Fruit fly (Drosophila melanogaster) whole organism, embryonic: ENCODE data around the gene Sulf1.

Source experiments
- ATbp ChIP-seq: fragments of 200-800 bp; sonication (Bioruptor generic); optimal IDR thresholded peaks from 2 replicates; lab custom pipeline; 2017; ENCODE audit warnings: missing biosample characterization, mild to moderate bottlenecking, missing genetic modification characterization, missing genetic modification reagents
- Atf6 ChIP-seq: fragments of 200-800 bp; sonication (Bioruptor generic); IDR thresholded peaks from 2 replicates; pipeline ENCODE4 v1.3.6; 2022; ENCODE audit warnings: missing biosample characterization, missing genetic modification characterization
- CG1024 ChIP-seq: fragments of 200-800 bp; sonication (Bioruptor generic); IDR thresholded peaks from 2 replicates; pipeline ENCODE4 v1.3.6; 2022; ENCODE audit warnings: missing biosample characterization, missing genetic modification characterization
- CG10979 ChIP-seq: fragments of 200-800 bp; sonication (Bioruptor generic); optimal IDR thresholded peaks from 2 replicates; lab custom pipeline; 2018; ENCODE audit warnings: missing biosample characterization, mild to moderate bottlenecking, missing genetic modification characterization, moderate library complexity
- CG13624 ChIP-seq: fragments of 200-800 bp; sonication (Bioruptor generic); optimal IDR thresholded peaks from 2 replicates; lab custom pipeline; 2016; ENCODE audit warnings: missing biosample characterization, missing genetic modification characterization
- CG13775 ChIP-seq: fragments of 200-800 bp; sonication (Bioruptor generic); optimal IDR thresholded peaks from 3 replicates; lab custom pipeline; 2017; ENCODE audit warnings: missing biosample characterization, mild to moderate bottlenecking, missing genetic modification characterization
- CG14710 ChIP-seq: fragments of 200-800 bp; sonication (Bioruptor generic); optimal IDR thresholded peaks from 3 replicates; lab custom pipeline; 2019; ENCODE audit warnings: missing biosample characterization, mild to moderate bottlenecking, missing genetic modification characterization, moderate library complexity
- CG15479 ChIP-seq: fragments of 200-800 bp; sonication (Bioruptor generic); optimal IDR thresholded peaks from 3 replicates; lab custom pipeline; 2019; ENCODE audit warnings: missing biosample characterization, mild to moderate bottlenecking, missing genetic modification characterization, moderate library complexity
- CG17186 ChIP-seq: fragments of 200-800 bp; sonication (Bioruptor generic); optimal IDR thresholded peaks from 3 replicates; lab custom pipeline; 2017; ENCODE audit warnings: missing biosample characterization, missing genetic modification reagents, missing genetic modification characterization
- CG18619 ChIP-seq: fragments of 200-800 bp; sonication (Bioruptor generic); optimal IDR thresholded peaks from 3 replicates; lab custom pipeline; 2017; ENCODE audit warnings: missing biosample characterization, mild to moderate bottlenecking, missing genetic modification characterization
- CG2678 ChIP-seq: fragments of 200-800 bp; sonication (Bioruptor generic); optimal IDR thresholded peaks from 3 replicates; lab custom pipeline; 2019; ENCODE audit warnings: missing biosample characterization, mild to moderate bottlenecking, missing genetic modification characterization, moderate library complexity
- CG3065 ChIP-seq: fragments of 200-800 bp; sonication (Bioruptor generic); optimal IDR thresholded peaks from 2 replicates; lab custom pipeline; 2016; ENCODE audit warnings: missing biosample characterization, missing genetic modification characterization
- CG32772 ChIP-seq: fragments of 200-800 bp; sonication (Bioruptor generic); IDR thresholded peaks from 2 replicates; pipeline ENCODE4 v1.3.6; 2022; ENCODE audit warnings: missing biosample characterization, missing genetic modification characterization
- CG42726 ChIP-seq: fragments of 200-800 bp; sonication (Bioruptor generic); IDR thresholded peaks from 2 replicates; pipeline ENCODE4 v1.3.6; 2022; ENCODE audit warnings: missing biosample characterization, missing genetic modification characterization; ENCODE audit not compliant: partially characterized antibody
- CG6254 ChIP-seq: fragments of 200-800 bp; sonication (Bioruptor generic); optimal IDR thresholded peaks from 3 replicates; lab custom pipeline; 2017; ENCODE audit warnings: mild to moderate bottlenecking, missing biosample characterization, missing genetic modification reagents, missing genetic modification characterization
- CG7963 ChIP-seq: fragments of 200-800 bp; sonication (Bioruptor generic); IDR thresholded peaks from 3 replicates; pipeline ENCODE4 v1.3.6; 2022; ENCODE audit warnings: missing biosample characterization, missing genetic modification characterization; ENCODE audit not compliant: partially characterized antibody
- CG8765 ChIP-seq: fragments of 200-800 bp; sonication (Bioruptor generic); IDR thresholded peaks from 2 replicates; pipeline ENCODE4 v1.3.6; 2022; ENCODE audit warnings: missing biosample characterization, missing genetic modification characterization
- D ChIP-seq, 2 experiments: fragments of 200-800 bp in 1 of 2; fragments of >200 bp in 1 of 2; sonication (Bioruptor generic) in 1 of 2; optimal IDR thresholded peaks; 2 replicates in 1 of 2; 3 replicates in 1 of 2; lab custom pipeline; 2017; ENCODE audit warnings: mild to moderate bottlenecking in 1 of 2, missing biosample characterization in 1 of 2, missing genetic modification characterization in 1 of 2, missing genetic modification reagents in 1 of 2
- Dref ChIP-seq: fragments of 200-800 bp; sonication (Bioruptor generic); IDR thresholded peaks from 2 replicates; pipeline ENCODE4 v1.3.6; 2022; ENCODE audit warnings: missing biosample characterization, missing genetic modification characterization
- E2f2 ChIP-seq: fragments of 200-800 bp; sonication (Bioruptor generic); IDR thresholded peaks from 2 replicates; pipeline ENCODE4 v1.3.6; 2022; ENCODE audit warnings: missing biosample characterization, missing genetic modification characterization
- MESR4 ChIP-seq: fragments of 200-800 bp; sonication (Bioruptor generic); optimal IDR thresholded peaks from 2 replicates; lab custom pipeline; 2018; ENCODE audit warnings: missing biosample characterization, mild to moderate bottlenecking, missing genetic modification characterization, moderate library complexity
- NFAT ChIP-seq: fragments of 200-800 bp; sonication (Bioruptor generic); IDR thresholded peaks from 2 replicates; pipeline ENCODE4 v1.3.6; 2022; ENCODE audit warnings: missing biosample characterization, missing genetic modification characterization
- Neu2 ChIP-seq: fragments of 200-800 bp; sonication (Bioruptor generic); optimal IDR thresholded peaks from 3 replicates; lab custom pipeline; 2016; ENCODE audit warnings: missing biosample characterization, missing genetic modification characterization, borderline replicate concordance
- Opbp ChIP-seq: fragments of 200-800 bp; sonication (Bioruptor generic); IDR thresholded peaks from 3 replicates; pipeline ENCODE4 v1.3.6; 2022; ENCODE audit warnings: missing biosample characterization, missing genetic modification characterization; ENCODE audit not compliant: partially characterized antibody
- Ravus ChIP-seq: fragments of 200-800 bp; sonication (Bioruptor generic); IDR thresholded peaks from 2 replicates; pipeline ENCODE4 v1.3.6; 2022; ENCODE audit warnings: missing biosample characterization, missing genetic modification characterization
- Tbp ChIP-seq: fragments of >200 bp; optimal IDR thresholded peaks from 2 replicates; lab custom pipeline; 2018; ENCODE audit warnings: missing biosample characterization, missing genetic modification characterization
- ac ChIP-seq: fragments of 200-800 bp; sonication (Bioruptor generic); optimal IDR thresholded peaks from 3 replicates; lab custom pipeline; 2017; ENCODE audit warnings: missing biosample characterization, mild to moderate bottlenecking, missing genetic modification characterization
- ara ChIP-seq: fragments of 200-800 bp; sonication (Bioruptor generic); IDR thresholded peaks from 2 replicates; pipeline ENCODE4 v1.3.6; 2022; ENCODE audit warnings: missing biosample characterization, missing genetic modification characterization
- crol ChIP-seq: fragments of 200-800 bp; sonication (Bioruptor generic); IDR thresholded peaks from 2 replicates; pipeline ENCODE4 v1.3.6; 2022; ENCODE audit warnings: missing biosample characterization, missing genetic modification characterization
- dmrt11E ChIP-seq: fragments of 200-800 bp; sonication (Bioruptor generic); optimal IDR thresholded peaks from 3 replicates; lab custom pipeline; 2018; ENCODE audit warnings: missing biosample characterization, mild to moderate bottlenecking, missing genetic modification characterization, moderate library complexity
- emc ChIP-seq: fragments of 200-800 bp; sonication (Bioruptor generic); optimal IDR thresholded peaks from 2 replicates; lab custom pipeline; 2016; ENCODE audit warnings: missing biosample characterization, missing genetic modification characterization
- gcm2 ChIP-seq: fragments of 200-800 bp; sonication (Bioruptor generic); optimal IDR thresholded peaks from 2 replicates; lab custom pipeline; 2016; ENCODE audit warnings: missing biosample characterization, missing genetic modification characterization
- gem ChIP-seq: fragments of 200-800 bp; sonication (Bioruptor generic); optimal IDR thresholded peaks from 2 replicates; lab custom pipeline; 2019; ENCODE audit warnings: missing biosample characterization, mild to moderate bottlenecking, missing genetic modification characterization, moderate library complexity
- gfzf ChIP-seq: fragments of 200-800 bp; sonication (Bioruptor generic); optimal IDR thresholded peaks from 2 replicates; lab custom pipeline; 2016; ENCODE audit warnings: missing biosample characterization, mild to moderate bottlenecking, missing genetic modification characterization, moderate library complexity
- gt ChIP-seq: fragments of 200-800 bp; sonication (Bioruptor generic); IDR thresholded peaks from 2 replicates; pipeline ENCODE4 v1.3.6; 2022; ENCODE audit warnings: missing biosample characterization, missing genetic modification characterization
- hb ChIP-seq: fragments of 200-800 bp; sonication (Bioruptor generic); IDR thresholded peaks from 3 replicates; pipeline ENCODE4 v1.3.6; 2022; ENCODE audit warnings: missing biosample characterization, missing genetic modification characterization; ENCODE audit not compliant: partially characterized antibody
- kay ChIP-seq: fragments of 200-800 bp; sonication (Bioruptor generic); optimal IDR thresholded peaks from 2 replicates; lab custom pipeline; 2016; ENCODE audit warnings: missing biosample characterization, missing genetic modification characterization
- p53 ChIP-seq: fragments of 200-800 bp; sonication (Bioruptor generic); optimal IDR thresholded peaks from 2 replicates; lab custom pipeline; 2016; ENCODE audit warnings: missing biosample characterization, missing genetic modification characterization
- pros ChIP-seq: fragments of 200-800 bp; sonication (Bioruptor generic); optimal IDR thresholded peaks from 3 replicates; lab custom pipeline; 2019; ENCODE audit warnings: missing biosample characterization, mild to moderate bottlenecking, missing genetic modification characterization, moderate library complexity
- ranshi ChIP-seq: fragments of 200-800 bp; sonication (Bioruptor generic); IDR thresholded peaks from 2 replicates; pipeline ENCODE4 v1.3.6; 2022; ENCODE audit warnings: missing biosample characterization, missing genetic modification characterization
- rib ChIP-seq: fragments of 200-800 bp; sonication (Bioruptor generic); IDR thresholded peaks from 2 replicates; pipeline ENCODE4 v1.3.6; 2022; ENCODE audit warnings: missing biosample characterization, missing genetic modification characterization
- sc ChIP-seq, 3 experiments: fragments of >200 bp in 2 of 3; fragments of 200-800 bp in 1 of 3; sonication (Bioruptor generic) in 1 of 3; optimal IDR thresholded peaks; 2 replicates in 2 of 3; 3 replicates in 1 of 3; lab custom pipeline; 2017; ENCODE audit warnings: mild to moderate bottlenecking in 1 of 3, missing biosample characterization in 1 of 3, missing genetic modification characterization in 1 of 3, missing genetic modification reagents in 1 of 3
- tgo ChIP-seq: fragments of 200-800 bp; sonication (Bioruptor generic); IDR thresholded peaks from 3 replicates; pipeline ENCODE4 v1.3.6; 2022; ENCODE audit warnings: missing biosample characterization, missing genetic modification characterization
- tll ChIP-seq, 2 experiments: fragments of 200-800 bp in 1 of 2; fragments of >200 bp in 1 of 2; sonication (Bioruptor generic) in 1 of 2; optimal IDR thresholded peaks; 2 replicates each; lab custom pipeline; 2017 to 2019; ENCODE audit warnings: missing biosample characterization in 2 of 2, missing genetic modification characterization in 2 of 2, mild to moderate bottlenecking in 1 of 2, moderate library complexity in 1 of 2
- tna ChIP-seq: fragments of 200-800 bp; sonication (Bioruptor generic); IDR thresholded peaks from 2 replicates; pipeline ENCODE4 v1.3.6; 2022; ENCODE audit warnings: missing biosample characterization, missing genetic modification characterization; ENCODE audit not compliant: partially characterized antibody
- vnd ChIP-seq: fragments of 200-800 bp; sonication (Bioruptor generic); IDR thresholded peaks from 3 replicates; pipeline ENCODE4 v1.3.6; 2022; ENCODE audit warnings: missing biosample characterization, missing genetic modification characterization; ENCODE audit not compliant: partially characterized antibody
- wdn ChIP-seq: fragments of 200-800 bp; sonication (Bioruptor generic); IDR thresholded peaks from 2 replicates; pipeline ENCODE4 v1.3.6; 2022; ENCODE audit warnings: missing biosample characterization, missing genetic modification characterization
- zf30C ChIP-seq: fragments of 200-800 bp; sonication (Bioruptor generic); optimal IDR thresholded peaks from 3 replicates; lab custom pipeline; 2018; ENCODE audit warnings: missing biosample characterization, mild to moderate bottlenecking, missing genetic modification characterization

Gene Sulf1

DNA sequence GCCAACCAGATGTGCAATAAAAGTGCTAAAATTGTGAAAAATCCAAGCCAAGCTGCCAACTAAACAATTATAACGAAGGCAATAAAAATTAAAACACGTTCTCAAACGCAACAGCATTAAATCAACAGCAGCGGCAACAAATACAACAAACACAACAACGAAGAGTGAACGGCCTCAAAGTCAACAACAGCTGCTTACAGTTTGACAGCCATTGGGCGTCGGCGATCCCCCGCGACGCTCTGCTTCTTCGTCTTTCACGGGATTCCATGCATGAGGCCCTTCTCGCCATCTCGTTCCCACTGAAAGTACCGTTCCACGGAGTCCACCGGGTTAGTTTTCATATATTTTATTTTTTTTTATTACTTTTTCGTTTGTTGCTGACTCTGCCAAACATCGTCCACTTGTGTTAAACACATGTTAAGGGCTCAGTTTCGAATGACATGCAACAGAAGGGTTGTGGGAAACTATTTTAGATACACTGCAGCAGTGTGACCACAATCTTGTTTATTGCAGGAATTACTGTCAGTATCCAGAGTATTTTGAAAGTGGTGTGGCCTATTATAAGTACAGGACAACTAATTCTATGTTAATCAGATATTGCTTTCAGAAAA lies 57.2 kb downstream of the Sulf1 start (continued):
- TF ChIP-seq Neu2 (GFP tag; lab: Kevin White, UChicago) (no peak), tgo (GFP tag; lab: Robert Waterston, UW) (no peak), wdn (no peak), CG42726 (GFP tag; lab: Robert Waterston, UW) (no peak), MESR4 (no peak), gfzf (GFP tag; lab: Kevin White, UChicago) (no peak), CG14710 (tag; lab: Kevin White, UChicago) (peak; percentile 96), CG32772 (peak; percentile 28; the same call in 1 of the 2 replicates), vnd (no peak), pros (peak; percentile 68), kay (GFP tag; lab: Kevin White, UChicago) (no peak), NFAT (GFP tag; lab: Robert Waterston, UW) (no peak), CG10979 (tag; lab: Kevin White, UChicago) (peak; percentile 11), Opbp (GFP tag; lab: Robert Waterston, UW) (0 out of 3 replicates have a peak, but pooled peaks have one; percentile 54), ranshi (no peak), CG15479 (no peak), CG8765 (GFP tag; lab: Robert Waterston, UW) (no peak), emc (GFP tag; lab: Kevin White, UChicago) (no peak), CG13775 (GFP tag; lab: Kevin White, UChicago) (peak; percentile 15), sc (optimal IDR thresholded peaks at IDR 0.05; lab: Kevin White, UChicago) (no peak), sc (GFP tag; optimal IDR thresholded peaks at IDR 0.05; lab: Kevin White, UChicago) (peak; percentile 24), CG17186 (GFP tag; lab: Kevin White, UChicago) (no peak), rib (0 out of 2 replicates have a peak, but pooled peaks have one; percentile 31), E2f2 (no peak), p53 (no peak), tll (GFP tag; optimal IDR thresholded peaks at IDR 0.05; lab: Kevin White, UChicago) (peak in 1 of 2 experiments; percentile 37), CG7963 (GFP tag; lab: Robert Waterston, UW) (no peak), Ravus (no peak), Tbp (GFP tag; lab: Kevin White, UChicago) (no peak), CG1024 (peak; percentile 42; the same call in 1 of the 2 replicates), gt (no peak), CG6254 (GFP tag; lab: Kevin White, UChicago) (peak; percentile 11), CG13624 (GFP tag; lab: Kevin White, UChicago) (no peak), dmrt11E (tag; lab: Kevin White, UChicago) (peak; percentile 4), D (optimal IDR thresholded peaks at IDR 0.05; lab: Kevin White, UChicago) (no peak), D (GFP tag; optimal IDR thresholded peaks at IDR 0.05; lab: Kevin White, UChicago) (peak; percentile 38), ATbp (GFP tag; lab: Kevin White, UChicago) (peak; percentile 19), CG2678 (peak; percentile 2), CG18619 (GFP tag; lab: Kevin White, UChicago) (no peak), zf30C (GFP tag; lab: Kevin White, UChicago) (peak; percentile 13), ara (GFP tag; lab: Robert Waterston, UW) (no peak), hb (GFP tag; lab: Robert Waterston, UW) (no peak), CG3065 (GFP tag; lab: Kevin White, UChicago) (no peak), tna (no peak), Dref (GFP tag; lab: Robert Waterston, UW) (no peak), ac (GFP tag; lab: Kevin White, UChicago) (peak; percentile 36), Atf6 (GFP tag; lab: Robert Waterston, UW) (no peak), crol (GFP tag; lab: Robert Waterston, UW) (peak; percentile 60), gem (tag; lab: Kevin White, UChicago) (no peak), gcm2 (GFP tag; lab: Kevin White, UChicago) (no peak)
